Worm (Caenorhabditis elegans) whole organism, mixed stage, embryonic: ENCODE data around the gene F53C3.6.

ENCODE experiments used
- bed-3 ChIP-seq: fragments of 200-800 bp; sonication (Bioruptor generic); optimal IDR thresholded peaks from 3 replicates; lab custom pipeline; 2018; ENCODE audit warnings: mild to moderate bottlenecking, missing genetic modification characterization, moderate library complexity, missing compliant biosample characterization
- blmp-1 ChIP-seq: fragments of 150-350 bp; optimal IDR thresholded peaks from 2 replicates; lab custom pipeline; 2014; ENCODE audit warnings: missing biosample characterization, missing genetic modification characterization
- ceh-39 ChIP-seq: fragments of 150-350 bp; optimal IDR thresholded peaks from 2 replicates; lab custom pipeline; 2014; ENCODE audit warnings: missing biosample characterization, missing genetic modification characterization
- ceh-43 ChIP-seq: fragments of 200-800 bp; sonication (Bioruptor generic); optimal IDR thresholded peaks from 2 replicates; lab custom pipeline; 2018; ENCODE audit warnings: mild to moderate bottlenecking, missing genetic modification characterization, moderate library complexity, missing compliant biosample characterization
- ceh-83 ChIP-seq: fragments of 200-800 bp; sonication (Bioruptor generic); optimal IDR thresholded peaks from 2 replicates; lab custom pipeline; 2018; ENCODE audit warnings: mild to moderate bottlenecking, missing genetic modification characterization, missing compliant biosample characterization
- cnd-1 ChIP-seq: fragments of 200-800 bp; sonication (Bioruptor generic); optimal IDR thresholded peaks from 2 replicates; lab custom pipeline; 2018; ENCODE audit warnings: mild to moderate bottlenecking, missing genetic modification characterization, missing compliant biosample characterization
- drap-1 ChIP-seq: fragments of 200-800 bp; sonication (Bioruptor generic); optimal IDR thresholded peaks from 3 replicates; lab custom pipeline; 2018; ENCODE audit warnings: mild to moderate bottlenecking, missing genetic modification characterization, missing compliant biosample characterization
- elt-1 ChIP-seq: sonication (generic microtip); optimal IDR thresholded peaks from 2 replicates; lab custom pipeline; 2017; ENCODE audit warnings: missing genetic modification characterization, mild to moderate bottlenecking, missing compliant biosample characterization, antibody characterized with exemption, moderate library complexity, borderline replicate concordance; ENCODE audit not compliant: insufficient read depth
- elt-3 ChIP-seq: fragments of 150-350 bp; optimal IDR thresholded peaks from 2 replicates; lab custom pipeline; 2014; ENCODE audit warnings: missing biosample characterization, missing genetic modification characterization
- flh-1 ChIP-seq: fragments of 200-800 bp; sonication (Bioruptor generic); optimal IDR thresholded peaks from 2 replicates; lab custom pipeline; 2018; ENCODE audit warnings: mild to moderate bottlenecking, missing genetic modification characterization, moderate library complexity, missing compliant biosample characterization
- hlh-1 ChIP-seq: fragments of 150-350 bp; optimal IDR thresholded peaks from 2 replicates; lab custom pipeline; 2014; ENCODE audit warnings: missing biosample characterization, missing genetic modification reagents, missing genetic modification characterization
- lin-13 ChIP-seq: fragments of 150-350 bp; optimal IDR thresholded peaks from 2 replicates; lab custom pipeline; 2014; ENCODE audit warnings: missing biosample characterization, missing genetic modification characterization
- lin-32 ChIP-seq: fragments of 200-800 bp; sonication (Bioruptor generic); optimal IDR thresholded peaks from 2 replicates; lab custom pipeline; 2018; ENCODE audit warnings: mild to moderate bottlenecking, missing genetic modification characterization, missing compliant biosample characterization
- lsy-2 ChIP-seq: fragments of 150-350 bp; optimal IDR thresholded peaks from 2 replicates; lab custom pipeline; 2014; ENCODE audit warnings: missing biosample characterization, missing genetic modification characterization
- mab-5 ChIP-seq: fragments of 150-350 bp; optimal IDR thresholded peaks from 2 replicates; lab custom pipeline; 2014; ENCODE audit warnings: missing biosample characterization, missing genetic modification characterization
- mep-1 ChIP-seq: fragments of 150-350 bp; optimal IDR thresholded peaks from 2 replicates; lab custom pipeline; 2017; ENCODE audit warnings: missing biosample characterization, missing genetic modification reagents, missing genetic modification characterization, inconsistent platforms
- mls-2 ChIP-seq: sonication (generic microtip); optimal IDR thresholded peaks from 2 replicates; lab custom pipeline; 2016; ENCODE audit warnings: mild to moderate bottlenecking, missing genetic modification characterization, moderate library complexity, missing compliant biosample characterization
- nhr-12 ChIP-seq: fragments of 150-350 bp; optimal IDR thresholded peaks from 2 replicates; lab custom pipeline; 2014; ENCODE audit warnings: missing biosample characterization, missing genetic modification characterization
- nhr-2 ChIP-seq: fragments of 150-350 bp; optimal IDR thresholded peaks from 2 replicates; lab custom pipeline; 2014; ENCODE audit warnings: missing biosample characterization, missing genetic modification characterization
- nhr-237 ChIP-seq: fragments of 150-350 bp; optimal IDR thresholded peaks from 2 replicates; lab custom pipeline; 2014; ENCODE audit warnings: missing biosample characterization, missing genetic modification characterization
- nhr-28 ChIP-seq: fragments of 150-350 bp; optimal IDR thresholded peaks from 2 replicates; lab custom pipeline; 2014; ENCODE audit warnings: missing biosample characterization, missing genetic modification characterization
- nhr-76 ChIP-seq: sonication (generic microtip); optimal IDR thresholded peaks from 2 replicates; lab custom pipeline; 2017; ENCODE audit warnings: missing biosample characterization, missing genetic modification characterization
- pha-4 ChIP-seq: fragments of 150-350 bp; optimal IDR thresholded peaks from 2 replicates; lab custom pipeline; 2018; ENCODE audit warnings: missing biosample characterization, missing genetic modification reagents, missing genetic modification characterization
- sem-2 ChIP-seq: fragments of 200-800 bp; sonication (Bioruptor generic); optimal IDR thresholded peaks from 2 replicates; lab custom pipeline; 2018; ENCODE audit warnings: mild to moderate bottlenecking, missing genetic modification characterization, missing compliant biosample characterization
- snpc-4 ChIP-seq: fragments of 150-350 bp; optimal IDR thresholded peaks from 2 replicates; lab custom pipeline; 2014; ENCODE audit warnings: missing biosample characterization, missing genetic modification characterization
- sptf-1 ChIP-seq: sonication (generic microtip); optimal IDR thresholded peaks from 2 replicates; lab custom pipeline; 2017; ENCODE audit warnings: mild to moderate bottlenecking, missing genetic modification characterization, moderate library complexity, missing compliant biosample characterization
- tbx-8 ChIP-seq: fragments of 200-800 bp; sonication (Bioruptor generic); optimal IDR thresholded peaks from 2 replicates; lab custom pipeline; 2018; ENCODE audit warnings: mild to moderate bottlenecking, missing genetic modification characterization, moderate library complexity, missing compliant biosample characterization
- unc-120 ChIP-seq: sonication (generic microtip); optimal IDR thresholded peaks from 2 replicates; lab custom pipeline; 2017; ENCODE audit warnings: missing genetic modification characterization, missing compliant biosample characterization; ENCODE audit not compliant: poor library complexity, severe bottlenecking
- unc-39 ChIP-seq: fragments of 150-350 bp; optimal IDR thresholded peaks from 2 replicates; lab custom pipeline; 2014; ENCODE audit warnings: missing biosample characterization, missing genetic modification characterization
- unc-62 ChIP-seq: fragments of 150-350 bp; optimal IDR thresholded peaks from 2 replicates; lab custom pipeline; 2014; ENCODE audit warnings: missing biosample characterization, missing genetic modification reagents, missing genetic modification characterization
- ztf-11 ChIP-seq: fragments of 150-350 bp; optimal IDR thresholded peaks from 2 replicates; lab custom pipeline; 2014; ENCODE audit warnings: missing biosample characterization, missing genetic modification characterization

F53C3.6 gene

DNA sequence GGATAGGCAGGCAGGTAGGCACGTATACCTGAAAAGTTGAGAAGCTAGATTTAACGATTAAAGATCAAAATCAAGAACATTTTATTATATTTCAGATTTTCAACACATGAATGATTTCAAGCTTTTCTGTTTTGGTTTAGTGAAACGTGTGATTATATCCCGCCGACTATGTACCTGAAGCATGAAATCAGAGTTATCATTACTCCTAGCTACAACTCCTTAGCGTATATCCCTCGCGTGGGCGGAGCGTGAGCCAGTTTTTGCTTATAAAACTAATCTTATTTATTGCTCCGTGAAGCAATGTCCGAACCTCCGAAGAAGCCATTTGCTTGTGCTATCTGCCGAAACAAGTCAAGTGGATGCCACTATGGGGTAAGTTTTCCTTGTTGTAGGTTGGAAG, 18.0 kb upstream of the F53C3.6 start, which contains the start of gene nhr-166:
Gene nhr-166, plus strand, starts transcription at position 301 of the 400 bp plus-strand sequence.
- TF ChIP-seq nhr-2 = no peak
- no peak for TF ChIP-seq nhr-28 (tag; lab: Kevin White, UChicago)
- no peak for TF ChIP-seq mep-1 (tag; lab: Kevin White, UChicago)
- TF ChIP-seq nhr-76 (tag; lab: Kevin White, UChicago) = no peak
- TF ChIP-seq ceh-39 (tag; lab: Kevin White, UChicago) = no peak
- TF ChIP-seq flh-1 = no peak
- TF ChIP-seq cnd-1 (tag; lab: Kevin White, UChicago) = no peak
- TF ChIP-seq ceh-83 (GFP tag; lab: Kevin White, UChicago) = no peak
- TF ChIP-seq nhr-237 (tag; lab: Kevin White, UChicago) = no peak
- TF ChIP-seq elt-3 (tag; lab: Kevin White, UChicago) = no peak
- TF ChIP-seq lin-32 (GFP tag; lab: Kevin White, UChicago) = no peak
- no peak for TF ChIP-seq sptf-1 (tag; lab: Kevin White, UChicago)

DNA sequence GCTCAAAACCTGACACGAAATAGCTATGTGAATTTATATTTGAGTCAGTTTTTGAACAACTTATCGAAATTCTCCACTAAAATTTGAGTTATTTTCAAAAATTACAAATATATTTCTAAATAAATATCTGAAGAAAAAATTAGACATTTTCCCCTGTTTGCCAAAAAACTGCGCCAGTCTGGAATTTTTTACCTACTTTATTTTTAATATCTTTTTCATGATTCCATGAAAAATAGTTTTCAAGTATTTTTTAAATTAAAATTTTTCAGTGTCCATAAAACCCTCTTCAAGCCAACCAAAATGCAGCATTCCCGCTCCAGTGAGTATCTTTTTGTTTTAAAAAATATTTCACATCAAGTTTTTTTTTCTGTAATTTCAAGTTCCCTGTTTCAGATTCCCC, 6.8 kb upstream of the F53C3.6 start, which contains the start of gene F53C3.8:
Gene F53C3.8, plus strand, starts transcription at position 301 of the 400 bp plus-strand sequence.
- TF ChIP-seq sem-2 (GFP tag; lab: Kevin White, UChicago) = no peak
- TF ChIP-seq unc-120 (tag; lab: Kevin White, UChicago) = no peak
- no peak for TF ChIP-seq ceh-43 (GFP tag; lab: Kevin White, UChicago)
- no peak for TF ChIP-seq bed-3 (GFP tag; lab: Kevin White, UChicago)
- no peak for TF ChIP-seq ztf-11 (tag; lab: Kevin White, UChicago)
- TF ChIP-seq unc-62 (GFP tag; lab: Kevin White, UChicago) = no peak
- TF ChIP-seq drap-1 = no peak
- no peak for TF ChIP-seq snpc-4 (tag; lab: Kevin White, UChicago)
- no peak for TF ChIP-seq nhr-2
- no peak for TF ChIP-seq tbx-8
- no peak for TF ChIP-seq blmp-1 (tag; lab: Kevin White, UChicago)

DNA sequence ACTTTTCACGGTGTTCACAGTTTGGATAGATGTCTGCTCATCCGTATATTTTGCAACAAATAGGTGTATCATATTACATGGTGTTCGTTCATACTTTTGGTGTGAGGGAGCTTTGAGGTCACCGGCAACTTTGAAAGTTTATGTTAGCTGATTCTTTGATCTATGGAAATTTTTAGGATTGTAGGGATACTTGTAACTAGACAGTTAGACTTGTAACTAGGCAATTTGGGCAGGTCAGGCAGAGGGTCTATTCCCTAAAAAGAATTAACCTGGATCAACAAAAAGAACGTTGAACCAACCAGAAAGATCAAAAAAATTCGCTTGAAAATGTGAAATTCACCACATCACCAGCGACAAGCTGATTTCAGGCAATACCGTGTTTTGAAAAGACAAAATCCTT, 4.0 kb upstream of the F53C3.6 start:
- TF ChIP-seq nhr-237 (tag; lab: Kevin White, UChicago) (no peak), elt-3 (tag; lab: Kevin White, UChicago) (no peak), nhr-76 (tag; lab: Kevin White, UChicago) (no peak), sem-2 (GFP tag; lab: Kevin White, UChicago) (no peak), unc-39 (tag; lab: Kevin White, UChicago) (no peak), lin-32 (GFP tag; lab: Kevin White, UChicago) (no peak), mls-2 (tag; lab: Kevin White, UChicago) (no peak), snpc-4 (tag; lab: Kevin White, UChicago) (no peak), drap-1 (no peak), blmp-1 (tag; lab: Kevin White, UChicago) (no peak), nhr-12 (tag; lab: Kevin White, UChicago) (no peak), cnd-1 (tag; lab: Kevin White, UChicago) (no peak), ceh-43 (GFP tag; lab: Kevin White, UChicago) (no peak)
- TF ChIP-seq, all 35 proteins: peak for 0

DNA sequence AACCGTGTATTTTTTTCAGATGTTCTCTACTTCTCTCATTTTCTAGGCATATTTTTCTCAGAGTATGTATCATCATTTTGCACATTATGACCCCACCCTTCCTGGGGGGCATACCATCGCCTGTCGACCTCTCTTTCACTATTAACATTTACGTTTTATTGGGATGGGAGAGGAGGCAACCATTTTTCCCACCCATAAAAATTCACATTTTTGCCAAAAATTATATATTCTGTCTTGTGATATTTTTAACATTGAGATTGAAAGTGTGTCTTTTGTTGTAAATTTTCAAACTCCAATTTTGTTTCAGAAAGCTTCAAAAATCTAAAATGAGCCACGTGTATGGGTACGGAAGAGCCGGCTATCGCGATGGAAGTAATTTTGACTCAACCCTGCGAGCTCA, 3.2 kb upstream of the F53C3.6 start, which contains the start of gene F53C3.7:
Gene F53C3.7, plus strand, starts transcription at position 301 of the 400 bp plus-strand sequence.
- TF ChIP-seq elt-3 (tag; lab: Kevin White, UChicago) = no peak
- no peak for TF ChIP-seq elt-1 (tag; lab: Kevin White, UChicago)
- TF ChIP-seq cnd-1 (tag; lab: Kevin White, UChicago) = no peak
- TF ChIP-seq pha-4 (tag; lab: Kevin White, UChicago) = no peak
- TF ChIP-seq ceh-43 (GFP tag; lab: Kevin White, UChicago) = no peak
- TF ChIP-seq lsy-2 = no peak
- TF ChIP-seq mep-1 (tag; lab: Kevin White, UChicago) = no peak
- no peak for TF ChIP-seq mls-2 (tag; lab: Kevin White, UChicago)
- no peak for TF ChIP-seq nhr-28 (tag; lab: Kevin White, UChicago)
- no peak for TF ChIP-seq snpc-4 (tag; lab: Kevin White, UChicago)
- TF ChIP-seq mab-5 (tag; lab: Kevin White, UChicago) = no peak
- TF ChIP-seq hlh-1 = no peak
- no peak for TF ChIP-seq lin-13 (tag; lab: Kevin White, UChicago)
- no peak for TF ChIP-seq nhr-76 (tag; lab: Kevin White, UChicago)
- TF ChIP-seq sptf-1 (tag; lab: Kevin White, UChicago) = no peak
- no peak for TF ChIP-seq ceh-83 (GFP tag; lab: Kevin White, UChicago)
- no peak for TF ChIP-seq sem-2 (GFP tag; lab: Kevin White, UChicago)
- TF ChIP-seq flh-1 = no peak
